Worm (Caenorhabditis elegans) whole organism, mixed stage, embryonic: Measurements from ENCODE around the gene plp-2.

Source experiments
- M03D4.4 ChIP-seq: sonication (generic microtip); optimal IDR thresholded peaks from 2 replicates; lab custom pipeline; 2017; ENCODE audit warnings: mild to moderate bottlenecking, missing genetic modification characterization, missing compliant biosample characterization
- ceh-39 ChIP-seq: fragments of 150-350 bp; optimal IDR thresholded peaks from 2 replicates; lab custom pipeline; 2014; ENCODE audit warnings: missing biosample characterization, missing genetic modification characterization
- ces-1 ChIP-seq: fragments of 150-350 bp; optimal IDR thresholded peaks from 2 replicates; lab custom pipeline; 2014; ENCODE audit warnings: missing biosample characterization, missing genetic modification reagents, missing genetic modification characterization
- cnd-1 ChIP-seq: fragments of 200-800 bp; sonication (Bioruptor generic); optimal IDR thresholded peaks from 2 replicates; lab custom pipeline; 2018; ENCODE audit warnings: mild to moderate bottlenecking, missing genetic modification characterization, missing compliant biosample characterization
- elt-3 ChIP-seq: fragments of 150-350 bp; optimal IDR thresholded peaks from 2 replicates; lab custom pipeline; 2014; ENCODE audit warnings: missing biosample characterization, missing genetic modification characterization
- lin-13 ChIP-seq: fragments of 150-350 bp; optimal IDR thresholded peaks from 2 replicates; lab custom pipeline; 2014; ENCODE audit warnings: missing biosample characterization, missing genetic modification characterization
- nhr-2 ChIP-seq: fragments of 150-350 bp; optimal IDR thresholded peaks from 2 replicates; lab custom pipeline; 2014; ENCODE audit warnings: missing biosample characterization, missing genetic modification characterization
- nhr-237 ChIP-seq: fragments of 150-350 bp; optimal IDR thresholded peaks from 2 replicates; lab custom pipeline; 2014; ENCODE audit warnings: missing biosample characterization, missing genetic modification characterization
- nhr-76 ChIP-seq: sonication (generic microtip); optimal IDR thresholded peaks from 2 replicates; lab custom pipeline; 2017; ENCODE audit warnings: missing biosample characterization, missing genetic modification characterization
- pha-4 ChIP-seq: fragments of 150-350 bp; optimal IDR thresholded peaks from 2 replicates; lab custom pipeline; 2018; ENCODE audit warnings: missing biosample characterization, missing genetic modification reagents, missing genetic modification characterization
- snpc-4 ChIP-seq: fragments of 150-350 bp; optimal IDR thresholded peaks from 2 replicates; lab custom pipeline; 2014; ENCODE audit warnings: missing biosample characterization, missing genetic modification characterization
- unc-62 ChIP-seq: fragments of 150-350 bp; optimal IDR thresholded peaks from 2 replicates; lab custom pipeline; 2014; ENCODE audit warnings: missing biosample characterization, missing genetic modification reagents, missing genetic modification characterization

DNA sequence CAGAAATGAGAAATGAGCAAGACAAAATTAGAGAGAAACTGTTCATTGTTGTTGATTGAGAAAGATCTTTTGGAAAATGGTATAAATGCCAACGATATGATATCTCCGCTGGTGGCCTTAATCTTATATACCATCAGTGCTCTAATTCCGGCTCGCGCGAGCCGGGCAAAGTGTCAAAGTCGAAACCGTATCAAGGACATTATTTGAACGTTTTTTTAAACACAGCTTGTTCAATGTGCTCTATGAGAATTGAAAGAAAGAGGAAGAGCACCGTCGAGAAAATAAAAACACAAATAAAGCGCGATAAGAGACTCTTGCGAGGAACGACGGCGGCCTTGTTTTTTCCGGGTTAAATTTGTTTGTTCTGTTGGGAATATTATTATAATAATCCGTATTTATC lies 21.1 kb downstream of the plp-2 start, which contains the start of gene idpp-3:
- TF ChIP-seq nhr-237 (tag; lab: Kevin White, UChicago) (no peak), cnd-1 (tag; lab: Kevin White, UChicago) (no peak), snpc-4 (tag; lab: Kevin White, UChicago) (no peak), lin-13 (no peak), pha-4 (tag; lab: Kevin White, UChicago) (no peak), ces-1 (GFP tag; lab: Kevin White, UChicago) (no peak), elt-3 (tag; lab: Kevin White, UChicago) (no peak), M03D4.4 (tag; lab: Kevin White, UChicago) (no peak), nhr-2 (tag; lab: Kevin White, UChicago) (no peak), nhr-76 (tag; lab: Kevin White, UChicago) (no peak), ceh-39 (tag; lab: Kevin White, UChicago) (no peak), unc-62 (no peak)
